Worm (Caenorhabditis elegans) whole organism, L3 larva: ENCODE data around the gene ZK666.2.

Experiments
- ZK546.5 ChIP-seq: sonication (generic microtip); optimal IDR thresholded peaks from 2 replicates; lab custom pipeline; 2017; ENCODE audit warnings: missing biosample characterization, missing genetic modification characterization
- aly-2 ChIP-seq: fragments of 150-350 bp; optimal IDR thresholded peaks from 2 replicates; lab custom pipeline; 2014; ENCODE audit warnings: missing biosample characterization, missing genetic modification characterization
- ama-1 ChIP-seq: fragments of 150-350 bp; optimal IDR thresholded peaks from 2 replicates; lab custom pipeline; 2018
- ceh-28 ChIP-seq: fragments of 150-350 bp; optimal IDR thresholded peaks from 2 replicates; lab custom pipeline; 2014; ENCODE audit warnings: missing biosample characterization, missing genetic modification reagents, missing genetic modification characterization
- ceh-82 ChIP-seq: fragments of 150-350 bp; optimal IDR thresholded peaks from 2 replicates; lab custom pipeline; 2014; ENCODE audit warnings: missing biosample characterization, missing genetic modification characterization
- ceh-9 ChIP-seq: sonication (generic microtip); optimal IDR thresholded peaks from 2 replicates; lab custom pipeline; 2018; ENCODE audit warnings: missing biosample characterization, missing genetic modification characterization
- daf-12 ChIP-seq: fragments of 150-350 bp; optimal IDR thresholded peaks from 2 replicates; lab custom pipeline; 2014; ENCODE audit warnings: missing biosample characterization, missing genetic modification reagents, missing genetic modification characterization
- egl-27 ChIP-seq: sonication (generic microtip); optimal IDR thresholded peaks from 4 replicates; lab custom pipeline; 2017; ENCODE audit warnings: missing biosample characterization, missing genetic modification reagents, missing genetic modification characterization
- elt-1 ChIP-seq: fragments of 150-350 bp; optimal IDR thresholded peaks from 2 replicates; lab custom pipeline; 2014; ENCODE audit warnings: missing biosample characterization, missing genetic modification characterization
- elt-2 ChIP-seq: sonication (generic microtip); optimal IDR thresholded peaks from 2 replicates; lab custom pipeline; 2016; ENCODE audit warnings: missing genetic modification reagents, mild to moderate bottlenecking, missing genetic modification characterization, missing compliant biosample characterization
- elt-3 ChIP-seq, 3 experiments: fragments of 150-350 bp in 1 of 3; sonication (generic microtip) in 2 of 3; optimal IDR thresholded peaks; 2 replicates in 2 of 3; 4 replicates in 1 of 3; lab custom pipeline; 2014 to 2017; ENCODE audit warnings: missing biosample characterization in 3 of 3, missing genetic modification characterization in 3 of 3
- fkh-10 ChIP-seq: sonication (generic microtip); optimal IDR thresholded peaks from 2 replicates; lab custom pipeline; 2017; ENCODE audit warnings: missing biosample characterization, missing genetic modification reagents, missing genetic modification characterization
- fos-1 ChIP-seq: fragments of 150-350 bp; optimal IDR thresholded peaks from 2 replicates; lab custom pipeline; 2014; ENCODE audit warnings: missing biosample characterization, missing genetic modification characterization
- hmg-11 ChIP-seq: sonication (generic microtip); optimal IDR thresholded peaks from 2 replicates; lab custom pipeline; 2016; ENCODE audit warnings: missing genetic modification characterization, missing compliant biosample characterization
- jun-1 ChIP-seq: fragments of 150-350 bp; optimal IDR thresholded peaks from 2 replicates; lab custom pipeline; 2014; ENCODE audit warnings: missing biosample characterization, missing genetic modification reagents, missing genetic modification characterization
- lin-15B ChIP-seq: fragments of 150-350 bp; optimal IDR thresholded peaks from 2 replicates; lab custom pipeline; 2014; ENCODE audit warnings: missing biosample characterization, missing genetic modification characterization
- lin-39 ChIP-seq: fragments of 150-350 bp; optimal IDR thresholded peaks from 2 replicates; lab custom pipeline; 2018; ENCODE audit warnings: missing biosample characterization, missing genetic modification reagents, missing genetic modification characterization
- mdl-1 ChIP-seq: fragments of 150-350 bp; optimal IDR thresholded peaks from 2 replicates; lab custom pipeline; 2014; ENCODE audit warnings: missing biosample characterization, missing genetic modification characterization
- mml-1 ChIP-seq: fragments of 150-350 bp; sonication (generic microtip); optimal IDR thresholded peaks from 3 replicates; lab custom pipeline; 2014; ENCODE audit warnings: missing biosample characterization, missing genetic modification characterization
- nfya-1 ChIP-seq: sonication (generic microtip); optimal IDR thresholded peaks from 2 replicates; lab custom pipeline; 2017; ENCODE audit warnings: missing genetic modification characterization, mild to moderate bottlenecking, missing compliant biosample characterization, antibody characterized with exemption, moderate library complexity; ENCODE audit not compliant: insufficient read depth
- nhr-11 ChIP-seq: fragments of 150-350 bp; optimal IDR thresholded peaks from 2 replicates; lab custom pipeline; 2014; ENCODE audit warnings: missing biosample characterization, missing genetic modification characterization
- nhr-12 ChIP-seq: fragments of 150-350 bp; optimal IDR thresholded peaks from 2 replicates; lab custom pipeline; 2014; ENCODE audit warnings: missing biosample characterization, missing genetic modification characterization
- nhr-23 ChIP-seq: fragments of 150-350 bp; optimal IDR thresholded peaks from 2 replicates; lab custom pipeline; 2014; ENCODE audit warnings: missing biosample characterization, missing genetic modification reagents, missing genetic modification characterization
- nhr-25 ChIP-seq: sonication (generic microtip); optimal IDR thresholded peaks from 2 replicates; lab custom pipeline; 2017; ENCODE audit warnings: missing biosample characterization, missing genetic modification characterization
- nhr-28 ChIP-seq: fragments of 150-350 bp; optimal IDR thresholded peaks from 2 replicates; lab custom pipeline; 2014; ENCODE audit warnings: missing biosample characterization, missing genetic modification characterization
- nhr-43 ChIP-seq: sonication (generic microtip); optimal IDR thresholded peaks from 2 replicates; lab custom pipeline; 2016; ENCODE audit warnings: mild to moderate bottlenecking, missing genetic modification characterization, missing compliant biosample characterization; ENCODE audit not compliant: poor library complexity, severe bottlenecking
- nhr-67 ChIP-seq: fragments of 150-350 bp; optimal IDR thresholded peaks from 2 replicates; lab custom pipeline; 2014; ENCODE audit warnings: missing biosample characterization, missing genetic modification characterization
- nhr-77 ChIP-seq: fragments of 150-350 bp; optimal IDR thresholded peaks from 2 replicates; lab custom pipeline; 2014; ENCODE audit warnings: missing biosample characterization, missing genetic modification characterization
- pha-4 ChIP-seq: fragments of 150-350 bp; optimal IDR thresholded peaks from 2 replicates; lab custom pipeline; 2014; ENCODE audit warnings: missing biosample characterization, missing genetic modification reagents, missing genetic modification characterization
- pqm-1 ChIP-seq: fragments of 150-350 bp; optimal IDR thresholded peaks from 2 replicates; lab custom pipeline; 2017; ENCODE audit warnings: missing biosample characterization, missing genetic modification characterization, inconsistent platforms
- sea-2 ChIP-seq: fragments of 150-350 bp; sonication (generic microtip); optimal IDR thresholded peaks from 4 replicates; lab custom pipeline; 2014; ENCODE audit warnings: missing biosample characterization, missing genetic modification reagents, missing genetic modification characterization
- skn-1 ChIP-seq: fragments of 150-350 bp; optimal IDR thresholded peaks from 2 replicates; lab custom pipeline; 2014; ENCODE audit warnings: missing biosample characterization, missing genetic modification characterization
- snpc-4 ChIP-seq: fragments of 150-350 bp; optimal IDR thresholded peaks from 2 replicates; lab custom pipeline; 2014; ENCODE audit warnings: missing biosample characterization, missing genetic modification characterization
- tbx-2 ChIP-seq: sonication (generic microtip); optimal IDR thresholded peaks from 2 replicates; lab custom pipeline; 2016; ENCODE audit warnings: mild to moderate bottlenecking, missing genetic modification characterization, missing compliant biosample characterization
- unc-62 ChIP-seq: fragments of 150-350 bp; sonication (generic microtip); optimal IDR thresholded peaks from 4 replicates; lab custom pipeline; 2014; ENCODE audit warnings: missing biosample characterization, missing genetic modification reagents, missing genetic modification characterization
- zag-1 ChIP-seq: fragments of 150-350 bp; optimal IDR thresholded peaks from 2 replicates; lab custom pipeline; 2014; ENCODE audit warnings: missing biosample characterization, missing genetic modification characterization
- ztf-4 ChIP-seq: fragments of 150-350 bp; optimal IDR thresholded peaks from 2 replicates; lab custom pipeline; 2014; ENCODE audit warnings: missing biosample characterization, missing genetic modification characterization

ZK666.2 gene

DNA sequence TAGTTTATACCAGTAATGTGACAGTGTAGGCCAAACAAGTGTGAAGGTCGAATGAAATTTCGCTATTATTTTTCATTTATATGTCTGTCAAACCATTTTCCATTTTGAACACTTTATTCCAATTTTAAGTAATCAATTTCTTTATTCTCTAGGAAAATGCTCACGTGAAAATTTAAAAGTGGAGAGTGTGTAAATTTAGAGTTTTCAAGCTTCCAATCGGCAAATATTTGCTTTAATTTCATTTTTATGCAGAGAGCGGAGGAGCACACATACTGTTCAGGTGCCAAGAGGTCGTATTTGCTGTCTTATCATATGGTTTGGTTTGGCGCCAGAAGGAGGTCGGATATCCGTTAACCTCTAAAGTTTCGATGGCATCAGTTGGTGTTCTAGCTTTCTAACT is 24.9 kb downstream of the ZK666.2 start:
- peak; percentile 75 for TF ChIP-seq pha-4 (tag; lab: Kevin White, UChicago)
- no peak for TF ChIP-seq hmg-11 (tag; lab: Kevin White, UChicago)
- TF ChIP-seq, all 47 proteins: peak for 1

DNA sequence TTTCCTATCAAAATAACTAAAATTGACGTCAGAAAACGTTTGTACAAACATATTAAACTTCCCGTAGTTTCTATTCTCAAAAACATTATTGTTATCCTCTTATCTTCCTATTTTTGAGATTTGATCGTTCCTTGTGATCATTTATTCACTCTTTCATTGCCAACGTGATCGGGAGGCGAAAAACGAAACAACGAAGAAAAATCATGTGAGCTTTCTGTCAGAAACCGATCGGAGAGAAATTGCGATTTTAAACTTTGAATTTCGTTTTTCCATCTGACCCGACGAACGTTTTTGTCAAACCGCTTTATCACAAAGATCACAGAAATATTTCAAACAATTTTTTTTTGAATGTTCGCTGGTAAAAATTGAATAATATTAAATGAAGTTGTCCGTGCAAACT is 25.4 kb downstream of the ZK666.2 start:
- TF ChIP-seq aly-2 (tag; lab: Kevin White, UChicago) = no peak
- no peak for TF ChIP-seq lin-39 (tag; lab: Kevin White, UChicago)
- no peak for TF ChIP-seq lin-15B (tag; lab: Kevin White, UChicago)
- TF ChIP-seq elt-3 (tag; optimal IDR thresholded peaks at IDR 0.05; lab: Kevin White, UChicago) = no peak
- TF ChIP-seq tbx-2 (tag; lab: Kevin White, UChicago) = no peak
- TF ChIP-seq egl-27 (tag; lab: Kevin White, UChicago) = no peak
- TF ChIP-seq daf-12 (tag; lab: Kevin White, UChicago) = no peak
- TF ChIP-seq ZK546.5 (tag; lab: Kevin White, UChicago) = no peak
- TF ChIP-seq unc-62 (GFP tag; lab: Kevin White, UChicago) = no peak
- TF ChIP-seq ztf-4 (tag; lab: Kevin White, UChicago) = no peak
- peak; percentile 43 for TF ChIP-seq jun-1 (tag; lab: Kevin White, UChicago)
- TF ChIP-seq nhr-23 (tag; lab: Kevin White, UChicago) = peak; percentile 26
- TF ChIP-seq fos-1 (tag; lab: Kevin White, UChicago) = no peak
- TF ChIP-seq sea-2 (GFP tag; lab: Kevin White, UChicago) = no peak
- peak; percentile 12 for TF ChIP-seq snpc-4
- no peak for TF ChIP-seq ceh-28 (tag; lab: Kevin White, UChicago)
- no peak for TF ChIP-seq nhr-28 (tag; lab: Kevin White, UChicago)
- no peak for TF ChIP-seq ceh-82 (tag; lab: Kevin White, UChicago)
- no peak for TF ChIP-seq skn-1 (tag; lab: Kevin White, UChicago)
- peak; percentile 8 for TF ChIP-seq pha-4 (tag; lab: Kevin White, UChicago)
- TF ChIP-seq nhr-11 = no peak
- TF ChIP-seq elt-1 (tag; lab: Kevin White, UChicago) = peak; percentile 48
- TF ChIP-seq elt-2 (tag; lab: Kevin White, UChicago) = peak; percentile 68
- peak; percentile 10 for TF ChIP-seq nhr-43 (tag; lab: Kevin White, UChicago)
- no peak for TF ChIP-seq nhr-77 (tag; lab: Kevin White, UChicago)
- TF ChIP-seq ceh-9 (tag; lab: Kevin White, UChicago) = no peak
- no peak for TF ChIP-seq ama-1
- peak; percentile 15 for TF ChIP-seq nfya-1 (tag; lab: Kevin White, UChicago)
- no peak for TF ChIP-seq nhr-67
- no peak for TF ChIP-seq nhr-12 (tag; lab: Kevin White, UChicago)
- TF ChIP-seq zag-1 (tag; lab: Kevin White, UChicago) = no peak
- peak; percentile 58 for TF ChIP-seq pqm-1 (tag; lab: Kevin White, UChicago)
- TF ChIP-seq nhr-25 (tag; lab: Kevin White, UChicago) = no peak
- TF ChIP-seq mdl-1 = no peak

DNA sequence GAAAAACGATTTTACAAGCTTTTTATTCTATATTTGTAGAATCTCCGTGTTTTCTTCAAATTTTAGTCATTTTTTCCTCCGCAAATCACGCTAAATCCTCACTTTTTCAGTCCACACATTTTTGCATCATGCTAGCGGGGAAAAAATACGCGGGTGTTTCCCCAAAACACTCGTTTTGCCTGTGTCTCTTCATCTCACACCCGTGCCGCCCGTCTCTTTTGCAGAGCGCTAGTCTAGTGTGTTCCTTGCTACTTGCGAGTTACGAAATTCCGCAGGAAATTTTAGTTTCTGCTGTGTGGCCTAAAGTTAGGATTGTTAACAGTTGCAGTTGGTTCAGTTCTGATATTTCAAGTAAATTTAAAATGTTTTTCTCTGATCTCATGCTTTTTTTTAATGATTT is 26.0 kb downstream of the ZK666.2 start:
- peak; percentile 25 for TF ChIP-seq nfya-1 (tag; lab: Kevin White, UChicago)
- no peak for TF ChIP-seq ztf-4 (tag; lab: Kevin White, UChicago)
- no peak for TF ChIP-seq daf-12 (tag; lab: Kevin White, UChicago)
- TF ChIP-seq aly-2 (tag; lab: Kevin White, UChicago) = no peak
- TF ChIP-seq mml-1 (tag; lab: Kevin White, UChicago) = no peak
- no peak for TF ChIP-seq elt-2 (tag; lab: Kevin White, UChicago)
- peak; percentile 27 for TF ChIP-seq nhr-25 (tag; lab: Kevin White, UChicago)
- TF ChIP-seq lin-15B (tag; lab: Kevin White, UChicago) = peak; percentile 30
- peak; percentile 1 for TF ChIP-seq ama-1
- TF ChIP-seq mdl-1 = no peak
- peak; percentile 1 for TF ChIP-seq fkh-10 (GFP tag; lab: Kevin White, UChicago)
- TF ChIP-seq, all 47 proteins: peak for 5
